Fruit fly (Drosophila melanogaster) whole organism, embryonic: ENCODE measurements around the gene Dhc36C.

Source experiments
- CG1024 ChIP-seq: fragments of 200-800 bp; sonication (Bioruptor generic); IDR thresholded peaks from 2 replicates; pipeline ENCODE4 v1.3.6; 2022; ENCODE audit warnings: missing biosample characterization, missing genetic modification characterization
- CG10274 ChIP-seq: fragments of 200-800 bp; sonication (Bioruptor generic); optimal IDR thresholded peaks from 3 replicates; lab custom pipeline; 2017; ENCODE audit warnings: missing biosample characterization, mild to moderate bottlenecking, missing genetic modification characterization
- CG11085 ChIP-seq: fragments of 200-800 bp; sonication (Bioruptor generic); IDR thresholded peaks from 2 replicates; pipeline ENCODE4 v1.3.6; 2022; ENCODE audit warnings: missing biosample characterization, missing genetic modification characterization
- CG11247 ChIP-seq: fragments of 200-800 bp; sonication (Bioruptor generic); IDR thresholded peaks from 2 replicates; pipeline ENCODE4 v1.3.6; 2022; ENCODE audit warnings: missing biosample characterization, missing genetic modification characterization
- CG11695 ChIP-seq: fragments of 200-800 bp; sonication (Bioruptor generic); IDR thresholded peaks from 3 replicates; pipeline ENCODE4 v1.3.6; 2022; ENCODE audit warnings: missing biosample characterization, missing genetic modification characterization
- CG12155 ChIP-seq: fragments of 200-800 bp; sonication (Bioruptor generic); optimal IDR thresholded peaks from 3 replicates; lab custom pipeline; 2016; ENCODE audit warnings: missing biosample characterization, missing genetic modification characterization
- CG13287 ChIP-seq: fragments of 200-800 bp; sonication (Bioruptor generic); IDR thresholded peaks from 2 replicates; pipeline ENCODE4 v1.3.6; 2022; ENCODE audit warnings: missing biosample characterization, missing genetic modification characterization; ENCODE audit not compliant: partially characterized antibody
- CG13894 ChIP-seq: fragments of 200-800 bp; sonication (Bioruptor generic); optimal IDR thresholded peaks from 3 replicates; lab custom pipeline; 2018; ENCODE audit warnings: missing biosample characterization, mild to moderate bottlenecking, missing genetic modification characterization, moderate library complexity
- CG14965 ChIP-seq: fragments of 200-800 bp; sonication (Bioruptor generic); optimal IDR thresholded peaks from 2 replicates; lab custom pipeline; 2016; ENCODE audit warnings: missing biosample characterization, missing genetic modification characterization, borderline replicate concordance
- CG15073 ChIP-seq: fragments of 200-800 bp; sonication (Bioruptor generic); optimal IDR thresholded peaks from 2 replicates; lab custom pipeline; 2016; ENCODE audit warnings: missing biosample characterization, missing genetic modification characterization
- CG17186 ChIP-seq: fragments of 200-800 bp; sonication (Bioruptor generic); optimal IDR thresholded peaks from 3 replicates; lab custom pipeline; 2017; ENCODE audit warnings: missing biosample characterization, missing genetic modification reagents, missing genetic modification characterization
- CG17361 ChIP-seq: fragments of 200-800 bp; sonication (Bioruptor generic); IDR thresholded peaks from 3 replicates; pipeline ENCODE4 v1.3.6; 2022; ENCODE audit warnings: missing biosample characterization, missing genetic modification characterization
- CG2120 ChIP-seq: fragments of 200-800 bp; sonication (Bioruptor generic); optimal IDR thresholded peaks from 3 replicates; lab custom pipeline; 2016; ENCODE audit warnings: missing biosample characterization, missing genetic modification characterization
- CG34422 ChIP-seq: fragments of 200-800 bp; sonication (Bioruptor generic); IDR thresholded peaks from 3 replicates; pipeline ENCODE4 v1.3.6; 2022; ENCODE audit warnings: missing biosample characterization, missing genetic modification characterization
- CG4854 ChIP-seq: fragments of 200-800 bp; sonication (Bioruptor generic); optimal IDR thresholded peaks from 2 replicates; lab custom pipeline; 2016; ENCODE audit warnings: missing biosample characterization, missing genetic modification characterization, inconsistent platforms
- CG6765 ChIP-seq: fragments of 200-800 bp; sonication (Bioruptor generic); optimal IDR thresholded peaks from 3 replicates; lab custom pipeline; 2017; ENCODE audit warnings: missing biosample characterization, mild to moderate bottlenecking, missing genetic modification characterization
- CG6791 ChIP-seq: fragments of 200-800 bp; sonication (Bioruptor generic); IDR thresholded peaks from 3 replicates; pipeline ENCODE4 v1.3.6; 2022; ENCODE audit warnings: missing biosample characterization, missing genetic modification characterization; ENCODE audit not compliant: partially characterized antibody
- CG7928 ChIP-seq: fragments of 200-800 bp; sonication (Bioruptor generic); optimal IDR thresholded peaks from 2 replicates; lab custom pipeline; 2017; ENCODE audit warnings: missing biosample characterization, mild to moderate bottlenecking, missing genetic modification characterization
- CG8478 ChIP-seq: fragments of >200 bp; optimal IDR thresholded peaks from 2 replicates; lab custom pipeline; 2018
- CG8924 ChIP-seq: fragments of 200-800 bp; optimal IDR thresholded peaks from 3 replicates; lab custom pipeline; 2019; ENCODE audit warnings: missing biosample characterization, mild to moderate bottlenecking, missing genetic modification characterization, moderate library complexity
- CG9817 ChIP-seq: fragments of 200-800 bp; sonication (Bioruptor generic); optimal IDR thresholded peaks from 2 replicates; lab custom pipeline; 2018; ENCODE audit warnings: missing biosample characterization, mild to moderate bottlenecking, missing genetic modification characterization, moderate library complexity
- CkIIα-i1 ChIP-seq: fragments of 200-800 bp; sonication (Bioruptor generic); IDR thresholded peaks from 2 replicates; pipeline ENCODE4 v1.3.6; 2022; ENCODE audit warnings: missing biosample characterization, missing genetic modification characterization
- D19A ChIP-seq: fragments of 200-800 bp; optimal IDR thresholded peaks from 3 replicates; lab custom pipeline; 2019; ENCODE audit warnings: missing biosample characterization, mild to moderate bottlenecking, missing genetic modification characterization, moderate library complexity
- Dfd ChIP-seq, 2 experiments: fragments of >200 bp; optimal IDR thresholded peaks; 2 replicates each; lab custom pipeline; 2017; ENCODE audit warnings: missing biosample characterization in 2 of 2, missing genetic modification characterization in 2 of 2
- E2f1 ChIP-seq: fragments of 200-800 bp; sonication (Bioruptor generic); IDR thresholded peaks from 2 replicates; pipeline ENCODE4 v1.3.6; 2022; ENCODE audit warnings: missing biosample characterization, missing genetic modification characterization
- H2.0 ChIP-seq: fragments of 200-800 bp; sonication (Bioruptor generic); IDR thresholded peaks from 2 replicates; pipeline ENCODE4 v1.3.6; 2022; ENCODE audit warnings: missing biosample characterization, missing genetic modification characterization
- HLH3B ChIP-seq: fragments of 200-800 bp; sonication (Bioruptor generic); IDR thresholded peaks from 2 replicates; pipeline ENCODE4 v1.3.6; 2022; ENCODE audit warnings: missing biosample characterization, missing genetic modification characterization
- HmgD ChIP-seq: fragments of 200-800 bp; sonication (Bioruptor generic); optimal IDR thresholded peaks from 3 replicates; lab custom pipeline; 2016; ENCODE audit warnings: missing biosample characterization, missing genetic modification characterization
- Mad ChIP-seq: fragments of 200-800 bp; sonication (Bioruptor generic); optimal IDR thresholded peaks from 2 replicates; lab custom pipeline; 2016; ENCODE audit warnings: missing biosample characterization, missing genetic modification characterization
- Mrtf ChIP-seq: fragments of 200-800 bp; sonication (Bioruptor generic); IDR thresholded peaks from 3 replicates; pipeline ENCODE4 v1.3.6; 2022; ENCODE audit warnings: missing biosample characterization, missing genetic modification characterization
- Nf-YA ChIP-seq: fragments of 200-800 bp; sonication (Bioruptor generic); IDR thresholded peaks from 2 replicates; pipeline ENCODE4 v1.3.6; 2022; ENCODE audit warnings: missing biosample characterization, missing genetic modification characterization
- Nf-YB ChIP-seq: fragments of 200-800 bp; sonication (Bioruptor generic); optimal IDR thresholded peaks from 3 replicates; lab custom pipeline; 2019; ENCODE audit warnings: missing biosample characterization, mild to moderate bottlenecking, missing genetic modification characterization, moderate library complexity
- Taf1 ChIP-seq: fragments of 200-800 bp; sonication (Bioruptor generic); IDR thresholded peaks from 2 replicates; pipeline ENCODE4 v1.3.6; 2022; ENCODE audit warnings: missing biosample characterization, missing genetic modification characterization
- chinmo ChIP-seq: fragments of 200-800 bp; sonication (Bioruptor generic); IDR thresholded peaks from 4 replicates; pipeline ENCODE4 v1.3.6; 2022; ENCODE audit warnings: missing biosample characterization, missing genetic modification characterization; ENCODE audit not compliant: partially characterized antibody
- chm ChIP-seq: fragments of 200-800 bp; sonication (Bioruptor generic); IDR thresholded peaks from 2 replicates; pipeline ENCODE4 v1.3.6; 2022; ENCODE audit warnings: missing biosample characterization, missing genetic modification characterization
- ci ChIP-seq: fragments of 200-800 bp; sonication (Bioruptor generic); IDR thresholded peaks from 3 replicates; pipeline ENCODE4 v1.3.6; 2022; ENCODE audit warnings: missing biosample characterization, missing genetic modification characterization
- corto ChIP-seq: fragments of 200-800 bp; sonication (Bioruptor generic); optimal IDR thresholded peaks from 2 replicates; lab custom pipeline; 2016; ENCODE audit warnings: missing biosample characterization, mild to moderate bottlenecking, missing genetic modification characterization, moderate library complexity
- dimm ChIP-seq: fragments of 200-800 bp; sonication (Bioruptor generic); IDR thresholded peaks from 2 replicates; pipeline ENCODE4 v1.3.6; 2022; ENCODE audit warnings: missing biosample characterization, missing genetic modification characterization
- eve ChIP-seq, 2 experiments: fragments of >200 bp; optimal IDR thresholded peaks; 2 replicates each; lab custom pipeline; 2017; ENCODE audit warnings: missing biosample characterization in 2 of 2, missing genetic modification characterization in 2 of 2
- ham ChIP-seq: fragments of 200-800 bp; sonication (Bioruptor generic); IDR thresholded peaks from 2 replicates; pipeline ENCODE4 v1.3.6; 2022; ENCODE audit warnings: missing biosample characterization, missing genetic modification characterization
- inv ChIP-seq: fragments of 200-800 bp; sonication (Bioruptor generic); IDR thresholded peaks from 2 replicates; pipeline ENCODE4 v1.3.6; 2022; ENCODE audit warnings: missing biosample characterization, missing genetic modification characterization; ENCODE audit not compliant: partially characterized antibody
- jumu ChIP-seq: fragments of 200-800 bp; sonication (Bioruptor generic); optimal IDR thresholded peaks from 3 replicates; lab custom pipeline; 2016; ENCODE audit warnings: missing biosample characterization, missing genetic modification characterization
- lov ChIP-seq, 2 experiments: fragments of 200-800 bp in 1 of 2; fragments of >200 bp in 1 of 2; sonication (Bioruptor generic) in 1 of 2; IDR thresholded peaks in 1 of 2; optimal IDR thresholded peaks in 1 of 2; 2 replicates in 1 of 2; 3 replicates in 1 of 2; pipeline versions ENCODE4 v1.3.6 to Lab custom; 2017 to 2022; ENCODE audit warnings: missing biosample characterization in 1 of 2, missing genetic modification characterization in 1 of 2
- mirr ChIP-seq: fragments of 200-800 bp; sonication (Bioruptor generic); optimal IDR thresholded peaks from 3 replicates; lab custom pipeline; 2018; ENCODE audit warnings: missing biosample characterization, mild to moderate bottlenecking, missing genetic modification characterization
- pros ChIP-seq: fragments of 200-800 bp; sonication (Bioruptor generic); optimal IDR thresholded peaks from 3 replicates; lab custom pipeline; 2019; ENCODE audit warnings: missing biosample characterization, mild to moderate bottlenecking, missing genetic modification characterization, moderate library complexity
- tll ChIP-seq, 2 experiments: fragments of 200-800 bp in 1 of 2; fragments of >200 bp in 1 of 2; sonication (Bioruptor generic) in 1 of 2; optimal IDR thresholded peaks; 2 replicates each; lab custom pipeline; 2017 to 2019; ENCODE audit warnings: missing biosample characterization in 2 of 2, missing genetic modification characterization in 2 of 2, mild to moderate bottlenecking in 1 of 2, moderate library complexity in 1 of 2
- tna ChIP-seq: fragments of 200-800 bp; sonication (Bioruptor generic); IDR thresholded peaks from 2 replicates; pipeline ENCODE4 v1.3.6; 2022; ENCODE audit warnings: missing biosample characterization, missing genetic modification characterization; ENCODE audit not compliant: partially characterized antibody
- tx ChIP-seq: fragments of 200-800 bp; sonication (Bioruptor generic); optimal IDR thresholded peaks from 2 replicates; lab custom pipeline; 2016; ENCODE audit warnings: missing biosample characterization, missing genetic modification characterization
- vfl ChIP-seq: fragments of 200-800 bp; sonication (Bioruptor generic); optimal IDR thresholded peaks from 2 replicates; lab custom pipeline; 2016; ENCODE audit warnings: missing biosample characterization, missing genetic modification characterization
- vnd ChIP-seq: fragments of 200-800 bp; sonication (Bioruptor generic); IDR thresholded peaks from 3 replicates; pipeline ENCODE4 v1.3.6; 2022; ENCODE audit warnings: missing biosample characterization, missing genetic modification characterization; ENCODE audit not compliant: partially characterized antibody
- yki ChIP-seq: fragments of >200 bp; optimal IDR thresholded peaks from 3 replicates; lab custom pipeline; 2018

Gene Dhc36C

dm6 chr2L:17484174-17484573 is 17.0 kb upstream of the Dhc36C start, which contains the start of the genes GCS2beta and CG5131 (continued):
- TF ChIP-seq CG11695, result peak; percentile 84; the same call in 2 of the 3 replicates
- peak; percentile 51 for TF ChIP-seq CG14965 (GFP tag; lab: Kevin White, UChicago)
- peak; percentile 98 for TF ChIP-seq CG2120
- TF ChIP-seq CG17186 (GFP tag; lab: Kevin White, UChicago), result peak; percentile 90
- peak; percentile 97 for TF ChIP-seq CG34422
- TF ChIP-seq CkIIα-i1 (GFP tag; lab: Robert Waterston, UW), result peak; percentile 51; the same call in 1 of the 2 replicates
- peak; percentile 93 for TF ChIP-seq H2.0 (GFP tag; lab: Robert Waterston, UW)
- TF ChIP-seq dimm (GFP tag; lab: Robert Waterston, UW), result peak; percentile 67
- TF ChIP-seq CG11085 (GFP tag; lab: Robert Waterston, UW), result peak; percentile 92
- no peak for TF ChIP-seq tll (GFP tag; optimal IDR thresholded peaks at IDR 0.05; lab: Kevin White, UChicago)
- peak; percentile 88 for TF ChIP-seq inv (GFP tag; lab: Robert Waterston, UW)
- peak; percentile 74 for TF ChIP-seq CG6791 (GFP tag; lab: Robert Waterston, UW)
- no peak for TF ChIP-seq Dfd (GFP tag; optimal IDR thresholded peaks at IDR 0.05; lab: Kevin White, UChicago)
- TF ChIP-seq CG8924, result peak; percentile 87
- TF ChIP-seq D19A, result no peak
- TF ChIP-seq mirr (GFP tag; lab: Kevin White, UChicago), result peak; percentile 76
- no peak for TF ChIP-seq CG13894 (tag; lab: Kevin White, UChicago)
- TF ChIP-seq vfl (GFP tag; lab: Kevin White, UChicago), result peak; percentile 97
- TF ChIP-seq Nf-YB (GFP tag; lab: Kevin White, UChicago), result peak; percentile 61
- TF ChIP-seq corto, result peak; percentile 48
- TF ChIP-seq CG8478 (lab: Kevin White, UChicago), result no peak
- no peak for TF ChIP-seq pros (GFP tag; lab: Kevin White, UChicago)
- peak; percentile 85 for TF ChIP-seq Mrtf (GFP tag; lab: Robert Waterston, UW)
- TF ChIP-seq HmgD (GFP tag; lab: Kevin White, UChicago), result peak; percentile 97
- TF ChIP-seq CG15073 (GFP tag; lab: Kevin White, UChicago), result peak; percentile 63
- TF ChIP-seq chinmo (GFP tag; lab: Robert Waterston, UW), result peak; percentile 82; the same call in 2 of the 4 replicates
- TF ChIP-seq Mad (GFP tag; lab: Kevin White, UChicago), result peak; percentile 97
- TF ChIP-seq CG4854 (GFP tag; lab: Kevin White, UChicago), result peak; percentile 91
- TF ChIP-seq vnd (GFP tag; lab: Robert Waterston, UW), result peak; percentile 89
- peak; percentile 83 for TF ChIP-seq tna (GFP tag; lab: Robert Waterston, UW)
- peak; percentile 77 for TF ChIP-seq Nf-YA
- peak; percentile 87 for TF ChIP-seq ham (GFP tag; lab: Robert Waterston, UW)
- peak; percentile 98 for TF ChIP-seq jumu
- TF ChIP-seq CG12155 (GFP tag; lab: Kevin White, UChicago), result peak; percentile 95
- TF ChIP-seq CG9817, result peak; percentile 96
- peak; percentile 96 for TF ChIP-seq tx (GFP tag; lab: Kevin White, UChicago)
- peak; percentile 93 for TF ChIP-seq Taf1 (GFP tag; lab: Robert Waterston, UW)
- peak; percentile 96 for TF ChIP-seq CG13287 (GFP tag; lab: Robert Waterston, UW)
- TF ChIP-seq CG6765, result peak; percentile 73
- TF ChIP-seq lov (optimal IDR thresholded peaks at IDR 0.05; lab: Kevin White, UChicago), result no peak
- TF ChIP-seq lov (GFP tag; IDR thresholded peaks at IDR 0.05; lab: Robert Waterston, UW), result peak; percentile 81; the same call in 2 of the 3 replicates
- TF ChIP-seq CG10274, result peak; percentile 69
- peak; percentile 71 for TF ChIP-seq chm (GFP tag; lab: Robert Waterston, UW)
- TF ChIP-seq CG11247, result peak; percentile 96
- peak; percentile 78 for TF ChIP-seq CG1024 (GFP tag; lab: Robert Waterston, UW)
- TF ChIP-seq eve (GFP tag; optimal IDR thresholded peaks at IDR 0.05; lab: Kevin White, UChicago), result no peak
- peak; percentile 91 for TF ChIP-seq E2f1
- TF ChIP-seq yki (lab: Kevin White, UChicago), result no peak
- TF ChIP-seq CG7928 (GFP tag; lab: Kevin White, UChicago), result peak; percentile 70
- peak; percentile 95 for TF ChIP-seq ci
- peak; percentile 90 for TF ChIP-seq CG17361 (GFP tag; lab: Robert Waterston, UW)
- TF ChIP-seq HLH3B (GFP tag; lab: Robert Waterston, UW), result peak; percentile 91
